Worm (Caenorhabditis elegans) whole organism, L4/young adult: ENCODE measurements around the gene F44F4.10.

ENCODE experiments used
- W03F9.2 ChIP-seq: fragments of 150-350 bp; optimal IDR thresholded peaks from 2 replicates; lab custom pipeline; 2014; ENCODE audit warnings: missing biosample characterization, missing genetic modification characterization
- dao-5 ChIP-seq: sonication (generic microtip); optimal IDR thresholded peaks from 2 replicates; lab custom pipeline; 2016; ENCODE audit warnings: missing genotype, missing genetic modification characterization, moderate library complexity, missing compliant biosample characterization
- him-1 ChIP-seq: sonication (generic microtip); optimal IDR thresholded peaks from 2 replicates; lab custom pipeline; 2016; ENCODE audit warnings: missing genotype, missing genetic modification reagents, missing genetic modification characterization, missing compliant biosample characterization

Gene F44F4.10

DNA sequence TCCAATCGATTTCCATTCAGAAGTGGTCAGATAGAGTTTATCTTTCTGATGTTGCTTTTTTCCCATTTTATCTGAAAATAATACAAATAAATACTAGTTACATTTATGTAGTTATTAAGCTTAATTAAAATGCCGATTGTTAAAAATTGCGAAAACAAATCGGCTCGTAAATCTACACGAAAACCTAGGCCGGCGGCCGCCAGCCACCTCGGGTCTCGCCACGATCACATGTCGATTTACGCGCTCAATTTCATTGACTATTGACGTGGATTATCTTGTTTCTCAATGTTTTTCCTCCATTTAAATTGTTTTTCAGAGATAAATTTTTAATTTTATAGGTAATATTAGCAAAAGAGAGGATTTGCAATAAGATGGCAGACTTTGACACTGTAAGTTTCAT lies 44.5 kb downstream of the F44F4.10 start, which contains the start of the genes cyn-4 and copz-1:
TSS of gene cyn-4 (minus strand) at position 71 of the 400 bp plus-strand sequence.
TSS of gene copz-1 (plus strand) at position 339 of the 400 bp plus-strand sequence.
- TF ChIP-seq him-1 (tag; lab: Kevin White, UChicago) (peak; percentile 24), W03F9.2 (peak; percentile 80), dao-5 (tag; lab: Kevin White, UChicago) (no peak)

DNA sequence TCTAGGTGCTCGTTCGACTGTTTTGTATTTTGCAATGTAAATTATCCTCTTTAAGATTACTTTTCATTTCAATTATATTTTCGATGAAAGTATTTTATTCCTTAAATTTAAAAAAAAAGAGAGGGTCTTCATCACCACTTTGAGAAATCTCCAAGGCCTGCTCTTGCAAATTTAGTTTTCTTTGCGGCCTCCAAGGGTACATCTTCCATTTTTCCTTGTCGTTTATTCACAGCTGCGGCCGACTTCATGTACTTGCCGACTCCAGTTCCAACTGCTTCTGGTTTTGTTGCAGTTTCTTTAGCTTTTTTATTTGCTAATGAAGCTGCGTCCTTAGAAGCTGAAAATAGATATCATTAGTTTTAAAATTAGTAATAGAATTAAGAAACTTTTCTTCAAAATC lies 46.4 kb downstream of the F44F4.10 start:
- no peak for TF ChIP-seq dao-5 (tag; lab: Kevin White, UChicago)
- no peak for TF ChIP-seq him-1 (tag; lab: Kevin White, UChicago)
- TF ChIP-seq W03F9.2, result no peak

DNA sequence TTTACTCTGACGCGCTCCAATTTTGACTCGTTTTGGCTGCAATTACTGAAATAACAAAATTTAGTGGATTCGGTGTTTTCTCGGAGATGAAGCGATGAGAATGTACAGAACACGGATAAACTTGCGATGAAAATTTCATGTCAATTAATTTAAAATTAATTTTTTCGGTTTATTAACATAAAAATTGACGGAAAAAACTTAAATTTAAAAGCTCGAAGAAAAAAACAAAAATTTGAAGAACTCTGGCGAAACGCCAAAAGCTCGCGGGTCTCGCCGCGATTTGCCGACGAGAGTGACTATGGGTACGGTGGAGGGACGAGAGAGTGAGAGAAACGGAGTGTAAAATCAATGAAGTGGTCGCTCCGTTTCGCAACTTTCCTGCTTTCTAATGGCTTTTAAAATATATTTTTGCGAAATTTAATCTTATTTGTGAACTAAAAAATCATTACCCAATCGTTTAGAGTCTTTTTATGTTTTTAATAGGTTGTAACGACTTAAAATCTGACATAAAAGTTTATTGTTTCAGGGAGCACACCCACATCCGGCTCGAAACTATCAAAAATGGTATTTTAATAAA lies 48.3 kb downstream of the F44F4.10 start, which contains the start of the genes gmps-1 and cap-2:
TSS of gene gmps-1 (minus strand) at position 51 of the 577 bp plus-strand sequence.
TSS of gene cap-2 (plus strand) at position 527 of the 577 bp plus-strand sequence.
- no peak for TF ChIP-seq dao-5 (tag; lab: Kevin White, UChicago)
- peak; percentile 95 for TF ChIP-seq him-1 (tag; lab: Kevin White, UChicago)
- TF ChIP-seq W03F9.2, result peak; percentile 95

DNA sequence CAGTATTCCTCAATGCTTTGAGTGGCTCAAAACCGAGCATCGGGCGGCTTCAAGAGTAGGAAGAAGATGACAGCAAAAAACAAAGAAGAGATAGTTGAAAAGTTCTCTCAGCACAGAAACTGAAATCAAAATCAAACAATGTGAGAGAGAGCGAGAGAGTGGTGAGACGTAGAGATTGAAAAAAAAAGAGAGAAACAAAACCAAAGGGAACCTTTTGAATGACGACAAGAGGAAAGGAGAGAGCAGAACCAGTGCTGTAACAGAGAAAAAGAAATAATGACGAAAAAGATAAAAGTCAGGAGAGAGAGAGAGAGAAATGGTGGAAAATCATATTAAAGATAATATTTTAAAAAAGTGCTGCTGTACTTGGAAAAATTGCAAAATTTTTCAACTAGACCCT lies 49.9 kb downstream of the F44F4.10 start:
- no peak for TF ChIP-seq W03F9.2
- TF ChIP-seq dao-5 (tag; lab: Kevin White, UChicago), result no peak
- no peak for TF ChIP-seq him-1 (tag; lab: Kevin White, UChicago)
